Worm (Caenorhabditis elegans): ENCODE measurements around the gene bir-2.

DNA sequence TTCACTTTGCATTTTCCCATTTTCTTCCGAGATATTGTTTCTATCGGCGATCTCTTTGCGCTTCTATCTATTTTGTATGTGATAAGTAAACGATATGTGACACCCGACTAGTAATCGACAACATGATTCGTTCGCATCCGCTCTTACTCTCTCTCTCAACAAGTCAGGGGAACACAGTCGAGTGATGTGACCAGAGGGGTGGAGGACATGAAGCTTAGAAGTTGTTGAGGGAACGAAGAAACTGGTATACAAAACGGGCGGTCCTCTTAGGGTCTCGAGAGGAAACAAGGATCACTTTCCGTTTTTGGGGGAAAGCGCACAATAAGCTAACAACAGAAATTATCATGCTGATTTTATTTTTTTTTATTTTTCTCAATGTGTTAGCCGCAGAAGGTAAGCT lies 24.4 kb downstream of the bir-2 start, which contains the start of gene F53F4.4:
- TF ChIP-seq him-1 (tag; optimal IDR thresholded peaks at IDR 0.05) (no peak), dao-5 (tag; optimal IDR thresholded peaks at IDR 0.05) (no peak), W03F9.2 (tag; optimal IDR thresholded peaks at IDR 0.05) (no peak)

Measured in whole organism, L4/young adult.